Fruit fly (Drosophila melanogaster) whole organism, adult: ENCODE measurements around the gene Suv3.

ENCODE experiments used
- CG11617 ChIP-seq: fragments of 200-800 bp; sonication (Bioruptor generic); optimal IDR thresholded peaks from 2 replicates; lab custom pipeline; 2017; ENCODE audit warnings: mild to moderate bottlenecking, missing biosample characterization, missing genetic modification reagents, missing genetic modification characterization
- CG1620 ChIP-seq: fragments of 200-800 bp; sonication (Bioruptor generic); optimal IDR thresholded peaks from 2 replicates; lab custom pipeline; 2016; ENCODE audit warnings: missing biosample characterization, missing genetic modification characterization
- CG33017 ChIP-seq: fragments of 200-800 bp; sonication (Bioruptor generic); optimal IDR thresholded peaks from 2 replicates; lab custom pipeline; 2018; ENCODE audit warnings: missing biosample characterization, mild to moderate bottlenecking, missing genetic modification characterization, moderate library complexity
- CG5204 ChIP-seq: fragments of 200-800 bp; sonication (Bioruptor generic); optimal IDR thresholded peaks from 2 replicates; lab custom pipeline; 2016; ENCODE audit warnings: missing biosample characterization, missing genetic modification characterization
- CG7045 ChIP-seq: fragments of 200-800 bp; sonication (Bioruptor generic); optimal IDR thresholded peaks from 2 replicates; lab custom pipeline; 2017; ENCODE audit warnings: missing biosample characterization, mild to moderate bottlenecking, missing genetic modification characterization
- ovo ChIP-seq: fragments of 200-800 bp; sonication (Bioruptor generic); optimal IDR thresholded peaks from 2 replicates; lab custom pipeline; 2016; ENCODE audit warnings: missing biosample characterization, missing genetic modification characterization
- pad ChIP-seq: fragments of 200-800 bp; sonication (Bioruptor generic); optimal IDR thresholded peaks from 3 replicates; lab custom pipeline; 2017; ENCODE audit warnings: missing biosample characterization, missing genetic modification characterization, mild to moderate bottlenecking, moderate library complexity, missing genetic modification reagents
- tj ChIP-seq: fragments of 200-800 bp; sonication (Bioruptor generic); optimal IDR thresholded peaks from 3 replicates; lab custom pipeline; 2017; ENCODE audit warnings: missing biosample characterization, mild to moderate bottlenecking, missing genetic modification characterization, moderate library complexity

- TF ChIP-seq CG1620: no peak
- no peak for TF ChIP-seq ovo
- no peak for TF ChIP-seq CG7045 (GFP tag; lab: Kevin White, UChicago)
- no peak for TF ChIP-seq CG33017 (tag; lab: Kevin White, UChicago)
- no peak for TF ChIP-seq pad (GFP tag; lab: Kevin White, UChicago)
- no peak for TF ChIP-seq tj (GFP tag; lab: Kevin White, UChicago)
- no peak for TF ChIP-seq CG5204 (GFP tag; lab: Kevin White, UChicago)
- no peak for TF ChIP-seq CG11617 (GFP tag; lab: Kevin White, UChicago)
These were observed 29.8 kb downstream of the Suv3 start for dm6 chr3R:4341177-4341576.
